Fruit fly (Drosophila melanogaster) whole organism, pupa: ENCODE data around the gene CG14006.

Source experiments
- CG12605 ChIP-seq: fragments of 200-800 bp; sonication (Bioruptor generic); IDR thresholded peaks from 2 replicates; pipeline ENCODE4 v1.3.6; 2022; ENCODE audit warnings: missing biosample characterization, missing genetic modification characterization
- CG13204 ChIP-seq: fragments of 200-800 bp; sonication (Bioruptor generic); optimal IDR thresholded peaks from 2 replicates; lab custom pipeline; 2018; ENCODE audit warnings: missing biosample characterization, mild to moderate bottlenecking, missing genetic modification characterization, moderate library complexity
- CG17806 ChIP-seq: fragments of 200-800 bp; sonication (Bioruptor generic); optimal IDR thresholded peaks from 2 replicates; lab custom pipeline; 2018; ENCODE audit warnings: missing biosample characterization, mild to moderate bottlenecking, missing genetic modification characterization, moderate library complexity
- CG34367 ChIP-seq: fragments of 200-800 bp; sonication (Bioruptor generic); optimal IDR thresholded peaks from 2 replicates; lab custom pipeline; 2018; ENCODE audit warnings: missing biosample characterization, mild to moderate bottlenecking, missing genetic modification characterization
- CG4496 ChIP-seq: fragments of 200-800 bp; sonication (Bioruptor generic); IDR thresholded peaks from 3 replicates; pipeline ENCODE4 v1.3.6; 2022; ENCODE audit warnings: missing biosample characterization, missing genetic modification characterization
- CG8159 ChIP-seq: fragments of 200-800 bp; sonication (Bioruptor generic); optimal IDR thresholded peaks from 3 replicates; lab custom pipeline; 2018; ENCODE audit warnings: missing biosample characterization, mild to moderate bottlenecking, missing genetic modification characterization, moderate library complexity
- CG8301 ChIP-seq: fragments of 200-800 bp; sonication (Bioruptor generic); optimal IDR thresholded peaks from 2 replicates; lab custom pipeline; 2018; ENCODE audit warnings: missing biosample characterization, mild to moderate bottlenecking, missing genetic modification characterization
- EcR ChIP-seq: fragments of 200-800 bp; sonication (Bioruptor generic); optimal IDR thresholded peaks from 3 replicates; lab custom pipeline; 2019; ENCODE audit warnings: missing biosample characterization, missing genetic modification characterization, mild to moderate bottlenecking, moderate library complexity, missing genetic modification reagents

dm6 chr2L:5751448-5751847, 22.8 kb upstream of the CG14006 start:
- TF ChIP-seq CG17806 (tag; lab: Kevin White, UChicago) (peak; percentile 74), CG13204 (GFP tag; lab: Kevin White, UChicago) (no peak), CG8301 (tag; lab: Kevin White, UChicago) (no peak), CG8159 (peak; percentile 82), EcR (no peak), CG34367 (tag; lab: Kevin White, UChicago) (peak; percentile 67), CG4496 (GFP tag; lab: Robert Waterston, UW) (no peak), CG12605 (no peak)
